Worm (Caenorhabditis elegans) whole organism, mixed stage, embryonic: ENCODE results near the gene ncs-6.

ENCODE experiments used
- M03D4.4 ChIP-seq: sonication (generic microtip); optimal IDR thresholded peaks from 2 replicates; lab custom pipeline; 2017; ENCODE audit warnings: mild to moderate bottlenecking, missing genetic modification characterization, missing compliant biosample characterization
- bed-3 ChIP-seq: fragments of 200-800 bp; sonication (Bioruptor generic); optimal IDR thresholded peaks from 3 replicates; lab custom pipeline; 2018; ENCODE audit warnings: mild to moderate bottlenecking, missing genetic modification characterization, moderate library complexity, missing compliant biosample characterization
- ceh-39 ChIP-seq: fragments of 150-350 bp; optimal IDR thresholded peaks from 2 replicates; lab custom pipeline; 2014; ENCODE audit warnings: missing biosample characterization, missing genetic modification characterization
- ceh-43 ChIP-seq: fragments of 200-800 bp; sonication (Bioruptor generic); optimal IDR thresholded peaks from 2 replicates; lab custom pipeline; 2018; ENCODE audit warnings: mild to moderate bottlenecking, missing genetic modification characterization, moderate library complexity, missing compliant biosample characterization
- ceh-83 ChIP-seq: fragments of 200-800 bp; sonication (Bioruptor generic); optimal IDR thresholded peaks from 2 replicates; lab custom pipeline; 2018; ENCODE audit warnings: mild to moderate bottlenecking, missing genetic modification characterization, missing compliant biosample characterization
- ces-1 ChIP-seq: fragments of 150-350 bp; optimal IDR thresholded peaks from 2 replicates; lab custom pipeline; 2014; ENCODE audit warnings: missing biosample characterization, missing genetic modification reagents, missing genetic modification characterization
- cnd-1 ChIP-seq: fragments of 200-800 bp; sonication (Bioruptor generic); optimal IDR thresholded peaks from 2 replicates; lab custom pipeline; 2018; ENCODE audit warnings: mild to moderate bottlenecking, missing genetic modification characterization, missing compliant biosample characterization
- drap-1 ChIP-seq: fragments of 200-800 bp; sonication (Bioruptor generic); optimal IDR thresholded peaks from 3 replicates; lab custom pipeline; 2018; ENCODE audit warnings: mild to moderate bottlenecking, missing genetic modification characterization, missing compliant biosample characterization
- elt-1 ChIP-seq: sonication (generic microtip); optimal IDR thresholded peaks from 2 replicates; lab custom pipeline; 2017; ENCODE audit warnings: missing genetic modification characterization, mild to moderate bottlenecking, missing compliant biosample characterization, antibody characterized with exemption, moderate library complexity, borderline replicate concordance; ENCODE audit not compliant: insufficient read depth
- elt-3 ChIP-seq: fragments of 150-350 bp; optimal IDR thresholded peaks from 2 replicates; lab custom pipeline; 2014; ENCODE audit warnings: missing biosample characterization, missing genetic modification characterization
- flh-1 ChIP-seq: fragments of 200-800 bp; sonication (Bioruptor generic); optimal IDR thresholded peaks from 2 replicates; lab custom pipeline; 2018; ENCODE audit warnings: mild to moderate bottlenecking, missing genetic modification characterization, moderate library complexity, missing compliant biosample characterization
- ham-2 ChIP-seq: fragments of 200-800 bp; sonication (Bioruptor generic); optimal IDR thresholded peaks from 2 replicates; lab custom pipeline; 2018; ENCODE audit warnings: mild to moderate bottlenecking, missing genetic modification characterization, missing compliant biosample characterization
- hlh-1 ChIP-seq: fragments of 150-350 bp; optimal IDR thresholded peaks from 2 replicates; lab custom pipeline; 2014; ENCODE audit warnings: missing biosample characterization, missing genetic modification reagents, missing genetic modification characterization
- lin-13 ChIP-seq: fragments of 150-350 bp; optimal IDR thresholded peaks from 2 replicates; lab custom pipeline; 2014; ENCODE audit warnings: missing biosample characterization, missing genetic modification characterization
- lin-32 ChIP-seq: fragments of 200-800 bp; sonication (Bioruptor generic); optimal IDR thresholded peaks from 2 replicates; lab custom pipeline; 2018; ENCODE audit warnings: mild to moderate bottlenecking, missing genetic modification characterization, missing compliant biosample characterization
- lsy-2 ChIP-seq: fragments of 150-350 bp; optimal IDR thresholded peaks from 2 replicates; lab custom pipeline; 2014; ENCODE audit warnings: missing biosample characterization, missing genetic modification characterization
- mab-5 ChIP-seq: fragments of 150-350 bp; optimal IDR thresholded peaks from 2 replicates; lab custom pipeline; 2014; ENCODE audit warnings: missing biosample characterization, missing genetic modification characterization
- mep-1 ChIP-seq: fragments of 150-350 bp; optimal IDR thresholded peaks from 2 replicates; lab custom pipeline; 2017; ENCODE audit warnings: missing biosample characterization, missing genetic modification reagents, missing genetic modification characterization, inconsistent platforms
- mls-2 ChIP-seq: sonication (generic microtip); optimal IDR thresholded peaks from 2 replicates; lab custom pipeline; 2016; ENCODE audit warnings: mild to moderate bottlenecking, missing genetic modification characterization, moderate library complexity, missing compliant biosample characterization
- nhr-12 ChIP-seq: fragments of 150-350 bp; optimal IDR thresholded peaks from 2 replicates; lab custom pipeline; 2014; ENCODE audit warnings: missing biosample characterization, missing genetic modification characterization
- nhr-2 ChIP-seq: fragments of 150-350 bp; optimal IDR thresholded peaks from 2 replicates; lab custom pipeline; 2014; ENCODE audit warnings: missing biosample characterization, missing genetic modification characterization
- nhr-237 ChIP-seq: fragments of 150-350 bp; optimal IDR thresholded peaks from 2 replicates; lab custom pipeline; 2014; ENCODE audit warnings: missing biosample characterization, missing genetic modification characterization
- nhr-28 ChIP-seq: fragments of 150-350 bp; optimal IDR thresholded peaks from 2 replicates; lab custom pipeline; 2014; ENCODE audit warnings: missing biosample characterization, missing genetic modification characterization
- nhr-76 ChIP-seq: sonication (generic microtip); optimal IDR thresholded peaks from 2 replicates; lab custom pipeline; 2017; ENCODE audit warnings: missing biosample characterization, missing genetic modification characterization
- pha-4 ChIP-seq: fragments of 150-350 bp; optimal IDR thresholded peaks from 2 replicates; lab custom pipeline; 2018; ENCODE audit warnings: missing biosample characterization, missing genetic modification reagents, missing genetic modification characterization
- sem-2 ChIP-seq: fragments of 200-800 bp; sonication (Bioruptor generic); optimal IDR thresholded peaks from 2 replicates; lab custom pipeline; 2018; ENCODE audit warnings: mild to moderate bottlenecking, missing genetic modification characterization, missing compliant biosample characterization
- snpc-4 ChIP-seq: fragments of 150-350 bp; optimal IDR thresholded peaks from 2 replicates; lab custom pipeline; 2014; ENCODE audit warnings: missing biosample characterization, missing genetic modification characterization
- sptf-1 ChIP-seq: sonication (generic microtip); optimal IDR thresholded peaks from 2 replicates; lab custom pipeline; 2017; ENCODE audit warnings: mild to moderate bottlenecking, missing genetic modification characterization, moderate library complexity, missing compliant biosample characterization
- tbx-8 ChIP-seq: fragments of 200-800 bp; sonication (Bioruptor generic); optimal IDR thresholded peaks from 2 replicates; lab custom pipeline; 2018; ENCODE audit warnings: mild to moderate bottlenecking, missing genetic modification characterization, moderate library complexity, missing compliant biosample characterization
- unc-120 ChIP-seq: sonication (generic microtip); optimal IDR thresholded peaks from 2 replicates; lab custom pipeline; 2017; ENCODE audit warnings: missing genetic modification characterization, missing compliant biosample characterization; ENCODE audit not compliant: poor library complexity, severe bottlenecking
- unc-39 ChIP-seq: fragments of 150-350 bp; optimal IDR thresholded peaks from 2 replicates; lab custom pipeline; 2014; ENCODE audit warnings: missing biosample characterization, missing genetic modification characterization
- unc-62 ChIP-seq: fragments of 150-350 bp; optimal IDR thresholded peaks from 2 replicates; lab custom pipeline; 2014; ENCODE audit warnings: missing biosample characterization, missing genetic modification reagents, missing genetic modification characterization
- zip-8 ChIP-seq: fragments of 150-350 bp; optimal IDR thresholded peaks from 2 replicates; lab custom pipeline; 2014; ENCODE audit warnings: missing biosample characterization, missing genetic modification characterization
- ztf-11 ChIP-seq: fragments of 150-350 bp; optimal IDR thresholded peaks from 2 replicates; lab custom pipeline; 2014; ENCODE audit warnings: missing biosample characterization, missing genetic modification characterization

ncs-6 gene

DNA sequence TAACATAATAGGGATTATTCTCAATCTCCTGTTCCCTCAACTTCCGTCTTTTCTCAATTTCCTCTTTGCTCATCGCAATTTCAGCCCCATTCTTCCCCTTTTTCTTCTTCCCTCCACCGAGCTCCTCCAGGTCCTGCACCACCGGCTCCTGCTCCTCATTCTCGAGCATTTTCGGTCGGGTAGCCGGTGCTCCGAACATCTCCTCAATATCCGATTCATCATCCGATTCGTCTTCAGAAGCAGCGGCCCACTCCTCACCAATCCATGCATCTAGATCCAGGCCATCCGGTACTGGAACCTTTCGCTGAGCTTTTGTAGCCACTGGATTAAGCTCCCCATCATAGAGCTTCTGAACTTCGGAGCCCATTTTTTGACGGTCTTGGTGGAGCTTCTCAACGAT, 11.8 kb upstream of the ncs-6 start:
- TF ChIP-seq M03D4.4 (tag; lab: Kevin White, UChicago) (no peak), elt-1 (tag; lab: Kevin White, UChicago) (no peak), nhr-2 (no peak), snpc-4 (no peak), hlh-1 (tag; lab: Kevin White, UChicago) (no peak), nhr-76 (no peak), ztf-11 (tag; lab: Kevin White, UChicago) (no peak), ceh-39 (no peak), mls-2 (tag; lab: Kevin White, UChicago) (no peak), bed-3 (GFP tag; lab: Kevin White, UChicago) (no peak), lin-13 (tag; lab: Kevin White, UChicago) (no peak), nhr-28 (tag; lab: Kevin White, UChicago) (no peak), mep-1 (tag; lab: Kevin White, UChicago) (no peak), nhr-12 (tag; lab: Kevin White, UChicago) (no peak), lsy-2 (tag; lab: Kevin White, UChicago) (no peak)

DNA sequence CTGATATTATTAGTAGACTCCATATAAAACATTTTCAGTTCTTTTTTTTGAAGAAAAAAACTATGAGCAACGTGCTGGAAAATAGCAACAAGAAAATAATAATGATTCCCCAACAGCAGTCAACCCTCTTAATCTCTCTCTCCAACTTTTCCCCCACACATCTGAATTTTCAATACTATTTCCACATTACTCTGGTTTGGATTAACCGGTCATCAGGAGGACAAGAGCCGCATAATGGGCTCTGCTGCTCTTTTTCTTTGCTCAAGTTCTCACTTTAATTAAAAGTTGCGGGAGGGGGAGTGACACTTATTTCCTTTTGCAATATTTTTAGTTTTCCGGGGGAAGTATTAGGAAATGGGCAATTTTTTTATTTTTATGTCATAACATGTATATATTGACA, 856 bp downstream of the ncs-6 start:
- TF ChIP-seq ztf-11 (tag; lab: Kevin White, UChicago) = no peak
- no peak for TF ChIP-seq unc-62 (GFP tag; lab: Kevin White, UChicago)
- no peak for TF ChIP-seq snpc-4
- no peak for TF ChIP-seq cnd-1 (tag; lab: Kevin White, UChicago)
- TF ChIP-seq hlh-1 (tag; lab: Kevin White, UChicago) = no peak
- no peak for TF ChIP-seq M03D4.4 (tag; lab: Kevin White, UChicago)
- no peak for TF ChIP-seq ham-2 (GFP tag; lab: Kevin White, UChicago)
- TF ChIP-seq flh-1 (GFP tag; lab: Kevin White, UChicago) = no peak
- TF ChIP-seq elt-1 (tag; lab: Kevin White, UChicago) = no peak
- no peak for TF ChIP-seq unc-39

DNA sequence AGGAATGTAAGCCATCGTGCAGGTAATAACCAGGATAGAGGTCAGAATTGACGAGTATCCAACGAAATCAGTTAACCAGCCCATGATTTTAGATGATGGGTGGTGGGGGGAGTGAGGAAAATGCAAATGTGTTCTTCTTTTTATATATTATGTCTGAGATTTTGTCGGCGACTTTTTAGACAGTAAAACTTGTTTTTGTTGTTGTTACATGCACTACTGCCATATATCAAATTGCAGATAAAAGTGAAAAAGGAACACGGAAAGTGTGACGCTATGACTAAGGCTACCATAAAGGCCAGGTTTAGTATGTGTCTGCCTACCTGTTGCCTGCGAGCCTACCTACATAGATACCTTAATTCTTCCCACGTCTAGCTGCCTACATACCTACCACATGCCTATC, 4.2 kb downstream of the ncs-6 start, which contains the start of gene col-72:
col-72 (minus strand) TSS at position 101 of the 400 bp plus-strand sequence.
- TF ChIP-seq ceh-83 (GFP tag; lab: Kevin White, UChicago) (no peak), ham-2 (GFP tag; lab: Kevin White, UChicago) (no peak), lin-32 (GFP tag; lab: Kevin White, UChicago) (no peak), unc-62 (GFP tag; lab: Kevin White, UChicago) (no peak), lsy-2 (tag; lab: Kevin White, UChicago) (no peak), nhr-2 (no peak), ces-1 (no peak), flh-1 (GFP tag; lab: Kevin White, UChicago) (no peak), nhr-237 (no peak), mls-2 (tag; lab: Kevin White, UChicago) (no peak), cnd-1 (tag; lab: Kevin White, UChicago) (no peak), tbx-8 (GFP tag; lab: Kevin White, UChicago) (no peak), pha-4 (tag; lab: Kevin White, UChicago) (no peak), nhr-12 (tag; lab: Kevin White, UChicago) (no peak), ceh-39 (no peak)
- TF ChIP-seq, all 35 proteins: peak for 0

DNA sequence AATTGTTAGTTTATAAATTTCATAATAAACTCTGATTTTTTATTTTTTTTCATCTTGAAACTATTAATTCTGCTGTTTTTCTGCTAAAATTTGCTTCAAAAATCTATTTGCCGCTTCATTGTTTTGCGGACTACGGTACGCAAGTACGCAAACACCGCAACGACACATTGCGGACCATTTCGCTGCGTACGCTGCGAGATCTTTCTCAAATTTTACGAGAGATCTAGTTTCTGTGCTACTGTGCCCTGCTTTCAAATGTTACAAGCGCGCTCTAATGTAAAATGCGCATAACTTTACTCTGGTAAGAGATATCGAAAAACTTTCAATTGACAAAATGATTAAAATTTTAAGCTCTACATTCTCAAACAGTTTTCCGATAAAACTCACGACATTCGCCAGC, 4.8 kb downstream of the ncs-6 start:
- TF ChIP-seq ces-1 (peak; percentile 21), mep-1 (tag; lab: Kevin White, UChicago) (peak; percentile 70), lsy-2 (tag; lab: Kevin White, UChicago) (peak; percentile 93), ham-2 (GFP tag; lab: Kevin White, UChicago) (peak; percentile 20), nhr-237 (peak; percentile 64)

DNA sequence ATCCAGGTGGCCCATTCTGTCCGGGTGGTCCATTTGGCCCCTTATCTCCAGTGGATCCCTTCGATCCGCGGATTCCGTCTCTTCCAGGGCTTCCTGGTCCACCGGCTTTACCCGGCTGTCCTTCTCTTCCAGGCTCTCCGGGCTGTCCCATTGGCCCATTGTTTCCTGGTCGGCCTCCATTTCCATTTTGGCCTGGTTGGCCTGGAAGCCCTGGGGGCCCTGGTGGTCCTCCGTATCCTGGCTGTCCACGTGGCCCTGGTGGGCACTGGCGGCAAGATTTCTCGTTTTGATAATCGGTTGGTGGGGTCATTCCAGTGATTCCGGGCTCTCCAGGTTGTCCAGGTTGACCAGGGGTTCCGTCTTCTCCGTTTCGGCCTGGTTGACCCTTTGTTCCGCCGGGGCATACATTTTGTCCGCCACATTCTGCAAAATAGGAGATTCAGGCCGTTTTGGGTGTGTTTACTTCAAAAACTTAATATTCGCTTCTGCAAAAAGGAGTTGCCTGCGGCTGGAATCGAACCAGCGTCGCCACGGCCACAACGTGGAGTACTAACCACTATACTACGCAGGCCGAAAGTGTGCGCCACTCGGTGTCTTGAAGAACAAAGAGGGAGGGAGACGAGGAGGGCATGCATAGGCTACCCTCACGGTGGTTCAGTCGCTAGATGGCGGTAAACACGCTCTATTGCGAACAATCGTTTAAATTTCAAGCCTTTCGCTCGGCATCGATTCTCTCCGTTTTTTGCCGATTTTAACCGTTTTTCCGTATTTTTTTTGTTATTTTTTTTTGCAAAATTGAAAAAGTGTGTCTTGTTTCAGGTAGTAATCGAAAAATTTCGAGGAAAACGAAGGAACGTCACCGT, 7.1 kb downstream of the ncs-6 start, which contains the start of gene W09G10.9:
W09G10.9 (plus strand) TSS at position 813 of the 863 bp plus-strand sequence.
- peak; percentile 30 for TF ChIP-seq mep-1 (tag; lab: Kevin White, UChicago)
- TF ChIP-seq zip-8 (tag; lab: Kevin White, UChicago) = no peak
- TF ChIP-seq elt-3 = no peak
- TF ChIP-seq pha-4 (tag; lab: Kevin White, UChicago) = no peak
- peak; percentile 70 for TF ChIP-seq unc-120
- peak; percentile 85 for TF ChIP-seq drap-1 (GFP tag; lab: Kevin White, UChicago)
- TF ChIP-seq lin-32 (GFP tag; lab: Kevin White, UChicago) = peak; percentile 72
- peak; percentile 85 for TF ChIP-seq cnd-1 (tag; lab: Kevin White, UChicago)
- peak; percentile 79 for TF ChIP-seq ceh-43 (GFP tag; lab: Kevin White, UChicago)
- TF ChIP-seq nhr-2 = no peak
- peak; percentile 1 for TF ChIP-seq nhr-28 (tag; lab: Kevin White, UChicago)
- TF ChIP-seq ceh-83 (GFP tag; lab: Kevin White, UChicago) = peak; percentile 91
- TF ChIP-seq ces-1 = peak; percentile 29
- no peak for TF ChIP-seq mab-5 (tag; lab: Kevin White, UChicago)
- peak; percentile 91 for TF ChIP-seq mls-2 (tag; lab: Kevin White, UChicago)
- peak; percentile 48 for TF ChIP-seq flh-1 (GFP tag; lab: Kevin White, UChicago)
- no peak for TF ChIP-seq nhr-76
- TF ChIP-seq tbx-8 (GFP tag; lab: Kevin White, UChicago) = peak; percentile 51
- TF ChIP-seq sptf-1 (tag; lab: Kevin White, UChicago) = peak; percentile 94
- TF ChIP-seq hlh-1 (tag; lab: Kevin White, UChicago) = peak; percentile 50
- peak; percentile 34 for TF ChIP-seq lsy-2 (tag; lab: Kevin White, UChicago)
- TF ChIP-seq lin-13 (tag; lab: Kevin White, UChicago) = peak; percentile 28
- peak; percentile 70 for TF ChIP-seq bed-3 (GFP tag; lab: Kevin White, UChicago)
- peak; percentile 80 for TF ChIP-seq ham-2 (GFP tag; lab: Kevin White, UChicago)
- TF ChIP-seq ztf-11 (tag; lab: Kevin White, UChicago) = peak; percentile 33
- TF ChIP-seq nhr-237 = peak; percentile 41
- TF ChIP-seq elt-1 (tag; lab: Kevin White, UChicago) = no peak
- no peak for TF ChIP-seq snpc-4
- peak; percentile 89 for TF ChIP-seq M03D4.4 (tag; lab: Kevin White, UChicago)
- TF ChIP-seq sem-2 (GFP tag; lab: Kevin White, UChicago) = peak; percentile 70
